Worm (Caenorhabditis elegans) whole organism, mixed stage, embryonic: ENCODE measurements around the gene srw-77.

ENCODE experiments used
- bed-3 ChIP-seq: fragments of 200-800 bp; sonication (Bioruptor generic); optimal IDR thresholded peaks from 3 replicates; lab custom pipeline; 2018; ENCODE audit warnings: mild to moderate bottlenecking, missing genetic modification characterization, moderate library complexity, missing compliant biosample characterization
- blmp-1 ChIP-seq: fragments of 150-350 bp; optimal IDR thresholded peaks from 2 replicates; lab custom pipeline; 2014; ENCODE audit warnings: missing biosample characterization, missing genetic modification characterization
- ceh-39 ChIP-seq: fragments of 150-350 bp; optimal IDR thresholded peaks from 2 replicates; lab custom pipeline; 2014; ENCODE audit warnings: missing biosample characterization, missing genetic modification characterization
- ceh-43 ChIP-seq: fragments of 200-800 bp; sonication (Bioruptor generic); optimal IDR thresholded peaks from 2 replicates; lab custom pipeline; 2018; ENCODE audit warnings: mild to moderate bottlenecking, missing genetic modification characterization, moderate library complexity, missing compliant biosample characterization
- ces-1 ChIP-seq: fragments of 150-350 bp; optimal IDR thresholded peaks from 2 replicates; lab custom pipeline; 2014; ENCODE audit warnings: missing biosample characterization, missing genetic modification reagents, missing genetic modification characterization
- cnd-1 ChIP-seq: fragments of 200-800 bp; sonication (Bioruptor generic); optimal IDR thresholded peaks from 2 replicates; lab custom pipeline; 2018; ENCODE audit warnings: mild to moderate bottlenecking, missing genetic modification characterization, missing compliant biosample characterization
- drap-1 ChIP-seq: fragments of 200-800 bp; sonication (Bioruptor generic); optimal IDR thresholded peaks from 3 replicates; lab custom pipeline; 2018; ENCODE audit warnings: mild to moderate bottlenecking, missing genetic modification characterization, missing compliant biosample characterization
- elt-1 ChIP-seq: sonication (generic microtip); optimal IDR thresholded peaks from 2 replicates; lab custom pipeline; 2017; ENCODE audit warnings: missing genetic modification characterization, mild to moderate bottlenecking, missing compliant biosample characterization, antibody characterized with exemption, moderate library complexity, borderline replicate concordance; ENCODE audit not compliant: insufficient read depth
- flh-1 ChIP-seq: fragments of 200-800 bp; sonication (Bioruptor generic); optimal IDR thresholded peaks from 2 replicates; lab custom pipeline; 2018; ENCODE audit warnings: mild to moderate bottlenecking, missing genetic modification characterization, moderate library complexity, missing compliant biosample characterization
- ham-2 ChIP-seq: fragments of 200-800 bp; sonication (Bioruptor generic); optimal IDR thresholded peaks from 2 replicates; lab custom pipeline; 2018; ENCODE audit warnings: mild to moderate bottlenecking, missing genetic modification characterization, missing compliant biosample characterization
- lin-13 ChIP-seq: fragments of 150-350 bp; optimal IDR thresholded peaks from 2 replicates; lab custom pipeline; 2014; ENCODE audit warnings: missing biosample characterization, missing genetic modification characterization
- lin-32 ChIP-seq: fragments of 200-800 bp; sonication (Bioruptor generic); optimal IDR thresholded peaks from 2 replicates; lab custom pipeline; 2018; ENCODE audit warnings: mild to moderate bottlenecking, missing genetic modification characterization, missing compliant biosample characterization
- lsy-2 ChIP-seq: fragments of 150-350 bp; optimal IDR thresholded peaks from 2 replicates; lab custom pipeline; 2014; ENCODE audit warnings: missing biosample characterization, missing genetic modification characterization
- mab-5 ChIP-seq: fragments of 150-350 bp; optimal IDR thresholded peaks from 2 replicates; lab custom pipeline; 2014; ENCODE audit warnings: missing biosample characterization, missing genetic modification characterization
- mep-1 ChIP-seq: fragments of 150-350 bp; optimal IDR thresholded peaks from 2 replicates; lab custom pipeline; 2017; ENCODE audit warnings: missing biosample characterization, missing genetic modification reagents, missing genetic modification characterization, inconsistent platforms
- mls-2 ChIP-seq: sonication (generic microtip); optimal IDR thresholded peaks from 2 replicates; lab custom pipeline; 2016; ENCODE audit warnings: mild to moderate bottlenecking, missing genetic modification characterization, moderate library complexity, missing compliant biosample characterization
- nhr-12 ChIP-seq: fragments of 150-350 bp; optimal IDR thresholded peaks from 2 replicates; lab custom pipeline; 2014; ENCODE audit warnings: missing biosample characterization, missing genetic modification characterization
- nhr-2 ChIP-seq: fragments of 150-350 bp; optimal IDR thresholded peaks from 2 replicates; lab custom pipeline; 2014; ENCODE audit warnings: missing biosample characterization, missing genetic modification characterization
- nhr-237 ChIP-seq: fragments of 150-350 bp; optimal IDR thresholded peaks from 2 replicates; lab custom pipeline; 2014; ENCODE audit warnings: missing biosample characterization, missing genetic modification characterization
- nhr-28 ChIP-seq: fragments of 150-350 bp; optimal IDR thresholded peaks from 2 replicates; lab custom pipeline; 2014; ENCODE audit warnings: missing biosample characterization, missing genetic modification characterization
- nhr-76 ChIP-seq: sonication (generic microtip); optimal IDR thresholded peaks from 2 replicates; lab custom pipeline; 2017; ENCODE audit warnings: missing biosample characterization, missing genetic modification characterization
- pha-4 ChIP-seq: fragments of 150-350 bp; optimal IDR thresholded peaks from 2 replicates; lab custom pipeline; 2018; ENCODE audit warnings: missing biosample characterization, missing genetic modification reagents, missing genetic modification characterization
- sem-2 ChIP-seq: fragments of 200-800 bp; sonication (Bioruptor generic); optimal IDR thresholded peaks from 2 replicates; lab custom pipeline; 2018; ENCODE audit warnings: mild to moderate bottlenecking, missing genetic modification characterization, missing compliant biosample characterization
- snpc-4 ChIP-seq: fragments of 150-350 bp; optimal IDR thresholded peaks from 2 replicates; lab custom pipeline; 2014; ENCODE audit warnings: missing biosample characterization, missing genetic modification characterization
- sptf-1 ChIP-seq: sonication (generic microtip); optimal IDR thresholded peaks from 2 replicates; lab custom pipeline; 2017; ENCODE audit warnings: mild to moderate bottlenecking, missing genetic modification characterization, moderate library complexity, missing compliant biosample characterization
- tbx-8 ChIP-seq: fragments of 200-800 bp; sonication (Bioruptor generic); optimal IDR thresholded peaks from 2 replicates; lab custom pipeline; 2018; ENCODE audit warnings: mild to moderate bottlenecking, missing genetic modification characterization, moderate library complexity, missing compliant biosample characterization
- unc-120 ChIP-seq: sonication (generic microtip); optimal IDR thresholded peaks from 2 replicates; lab custom pipeline; 2017; ENCODE audit warnings: missing genetic modification characterization, missing compliant biosample characterization; ENCODE audit not compliant: poor library complexity, severe bottlenecking
- unc-62 ChIP-seq: fragments of 150-350 bp; optimal IDR thresholded peaks from 2 replicates; lab custom pipeline; 2014; ENCODE audit warnings: missing biosample characterization, missing genetic modification reagents, missing genetic modification characterization
- zip-8 ChIP-seq: fragments of 150-350 bp; optimal IDR thresholded peaks from 2 replicates; lab custom pipeline; 2014; ENCODE audit warnings: missing biosample characterization, missing genetic modification characterization
- ztf-11 ChIP-seq: fragments of 150-350 bp; optimal IDR thresholded peaks from 2 replicates; lab custom pipeline; 2014; ENCODE audit warnings: missing biosample characterization, missing genetic modification characterization

Gene srw-77

ce11 chrV:16679981-16680380 lies 36.5 kb upstream of the srw-77 start, which contains the start of gene srw-44:
Gene srw-44 (plus strand): TSS chrV:16680281.
- no peak for TF ChIP-seq lin-13 (tag; lab: Kevin White, UChicago)
- TF ChIP-seq ham-2 (GFP tag; lab: Kevin White, UChicago): no peak
- no peak for TF ChIP-seq nhr-237
- no peak for TF ChIP-seq drap-1 (GFP tag; lab: Kevin White, UChicago)
- no peak for TF ChIP-seq pha-4 (tag; lab: Kevin White, UChicago)
- TF ChIP-seq nhr-28 (tag; lab: Kevin White, UChicago): no peak
- TF ChIP-seq ces-1 (GFP tag; lab: Kevin White, UChicago): no peak
- TF ChIP-seq mls-2 (tag; lab: Kevin White, UChicago): no peak
- no peak for TF ChIP-seq snpc-4
- no peak for TF ChIP-seq sem-2 (GFP tag; lab: Kevin White, UChicago)
- TF ChIP-seq flh-1 (GFP tag; lab: Kevin White, UChicago): no peak
- no peak for TF ChIP-seq ztf-11 (tag; lab: Kevin White, UChicago)
- TF ChIP-seq blmp-1 (tag; lab: Kevin White, UChicago): no peak
- TF ChIP-seq mab-5 (tag; lab: Kevin White, UChicago): no peak
- no peak for TF ChIP-seq tbx-8 (GFP tag; lab: Kevin White, UChicago)
- no peak for TF ChIP-seq bed-3 (GFP tag; lab: Kevin White, UChicago)
- TF ChIP-seq ceh-39 (tag; lab: Kevin White, UChicago): no peak
- TF ChIP-seq ceh-43: no peak

- no peak for TF ChIP-seq lsy-2 (tag; lab: Kevin White, UChicago)
- no peak for TF ChIP-seq nhr-76 (tag; lab: Kevin White, UChicago)
- no peak for TF ChIP-seq unc-120 (tag; lab: Kevin White, UChicago)
- no peak for TF ChIP-seq bed-3 (GFP tag; lab: Kevin White, UChicago)
- no peak for TF ChIP-seq mep-1 (tag; lab: Kevin White, UChicago)
Observed at ce11 chrV:16679237-16679636, 35.8 kb upstream of the srw-77 start, which contains the start of gene srz-103. Gene srz-103 (minus strand): TSS chrV:16679337.

ce11 chrV:16675553-16675952 lies 32.1 kb upstream of the srw-77 start, which contains the start of gene srz-1:
Gene srz-1 (plus strand): TSS chrV:16675853.
- no peak for TF ChIP-seq lin-32 (GFP tag; lab: Kevin White, UChicago)
- no peak for TF ChIP-seq blmp-1 (tag; lab: Kevin White, UChicago)
- TF ChIP-seq tbx-8 (GFP tag; lab: Kevin White, UChicago): no peak
- no peak for TF ChIP-seq snpc-4
- TF ChIP-seq sptf-1: no peak
- TF ChIP-seq nhr-237: no peak
- TF ChIP-seq ces-1 (GFP tag; lab: Kevin White, UChicago): no peak
- TF ChIP-seq elt-1: no peak
- TF ChIP-seq mep-1 (tag; lab: Kevin White, UChicago): no peak
- TF ChIP-seq ceh-39 (tag; lab: Kevin White, UChicago): no peak
- TF ChIP-seq bed-3 (GFP tag; lab: Kevin White, UChicago): no peak

ce11 chrV:16674399-16674798 lies 30.9 kb upstream of the srw-77 start:
- TF ChIP-seq cnd-1 (tag; lab: Kevin White, UChicago): no peak
- no peak for TF ChIP-seq lsy-2 (tag; lab: Kevin White, UChicago)
- no peak for TF ChIP-seq lin-13 (tag; lab: Kevin White, UChicago)
- no peak for TF ChIP-seq nhr-12 (tag; lab: Kevin White, UChicago)
- TF ChIP-seq, all 35 proteins: peak for 0

- TF ChIP-seq snpc-4: no peak
- no peak for TF ChIP-seq tbx-8 (GFP tag; lab: Kevin White, UChicago)
- TF ChIP-seq lin-13 (tag; lab: Kevin White, UChicago): no peak
- TF ChIP-seq elt-1: no peak
- TF ChIP-seq bed-3 (GFP tag; lab: Kevin White, UChicago): no peak
- TF ChIP-seq nhr-28 (tag; lab: Kevin White, UChicago): no peak
- TF ChIP-seq nhr-237: no peak
- TF ChIP-seq unc-62 (GFP tag; lab: Kevin White, UChicago): no peak
- TF ChIP-seq cnd-1 (tag; lab: Kevin White, UChicago): no peak
- TF ChIP-seq drap-1 (GFP tag; lab: Kevin White, UChicago): no peak
- TF ChIP-seq nhr-2 (tag; lab: Kevin White, UChicago): no peak
- no peak for TF ChIP-seq mls-2 (tag; lab: Kevin White, UChicago)
- TF ChIP-seq ces-1 (GFP tag; lab: Kevin White, UChicago): no peak
- no peak for TF ChIP-seq zip-8 (tag; lab: Kevin White, UChicago)
- no peak for TF ChIP-seq lin-32 (GFP tag; lab: Kevin White, UChicago)
Observed at ce11 chrV:16672198-16672597, 28.7 kb upstream of the srw-77 start, which contains the start of gene F14F8.8. Gene F14F8.8 (minus strand): TSS chrV:16672298.
